Worm (Caenorhabditis elegans) whole organism, L2 larva: ENCODE data around the gene tbc-9.

Source experiments
- F13H6.1 ChIP-seq: sonication (generic microtip); optimal IDR thresholded peaks from 2 replicates; lab custom pipeline; 2016; ENCODE audit warnings: missing genetic modification characterization, missing compliant biosample characterization
- ama-1 ChIP-seq: fragments of 150-350 bp; optimal IDR thresholded peaks from 2 replicates; lab custom pipeline; 2018; ENCODE audit warnings: inconsistent platforms
- egl-27 ChIP-seq: sonication (generic microtip); optimal IDR thresholded peaks from 3 replicates; lab custom pipeline; 2017; ENCODE audit warnings: missing biosample characterization, missing genetic modification reagents, missing genetic modification characterization
- mab-5 ChIP-seq: fragments of 150-350 bp; optimal IDR thresholded peaks from 2 replicates; lab custom pipeline; 2014; ENCODE audit warnings: missing biosample characterization, missing genetic modification characterization
- nhr-11 ChIP-seq: fragments of 150-350 bp; optimal IDR thresholded peaks from 2 replicates; lab custom pipeline; 2014; ENCODE audit warnings: missing biosample characterization, missing genetic modification characterization
- nhr-21 ChIP-seq: fragments of 150-350 bp; optimal IDR thresholded peaks from 2 replicates; lab custom pipeline; 2014; ENCODE audit warnings: missing biosample characterization, missing genetic modification characterization
- nhr-77 ChIP-seq: fragments of 150-350 bp; optimal IDR thresholded peaks from 2 replicates; lab custom pipeline; 2014; ENCODE audit warnings: missing biosample characterization, missing genetic modification characterization
- snpc-4 ChIP-seq: fragments of 150-350 bp; optimal IDR thresholded peaks from 2 replicates; lab custom pipeline; 2014; ENCODE audit warnings: missing biosample characterization, missing genetic modification characterization

ce11 chrIV:13505662-13506061, 3.0 kb upstream of the tbc-9 start, which contains the start of gene nlp-17:
- no peak for TF ChIP-seq snpc-4 (tag; lab: Kevin White, UChicago)
- no peak for TF ChIP-seq ama-1 (lab: Kevin White, UChicago)
- no peak for TF ChIP-seq mab-5 (tag; lab: Kevin White, UChicago)
- no peak for TF ChIP-seq nhr-77 (tag; lab: Kevin White, UChicago)
- no peak for TF ChIP-seq nhr-21 (tag; lab: Kevin White, UChicago)
- TF ChIP-seq nhr-11 (tag; lab: Kevin White, UChicago): no peak
- TF ChIP-seq egl-27 (tag; lab: Kevin White, UChicago): no peak
- no peak for TF ChIP-seq F13H6.1 (tag; lab: Kevin White, UChicago)
